Worm (Caenorhabditis elegans) whole organism, L1 larva: ENCODE measurements around the gene prmt-5.

ENCODE experiments used
- F16B12.6 ChIP-seq: fragments of 150-350 bp; optimal IDR thresholded peaks from 2 replicates; lab custom pipeline; 2014; ENCODE audit warnings: missing biosample characterization, missing genetic modification characterization
- Y116A8C.19 ChIP-seq: sonication (generic microtip); optimal IDR thresholded peaks from 2 replicates; lab custom pipeline; 2016; ENCODE audit warnings: missing compliant biosample characterization, missing genetic modification characterization, borderline replicate concordance
- alr-1 ChIP-seq: fragments of 200-800 bp; sonication (Bioruptor generic); optimal IDR thresholded peaks from 2 replicates; lab custom pipeline; 2018; ENCODE audit warnings: borderline replicate concordance, mild to moderate bottlenecking, missing genetic modification characterization, missing compliant biosample characterization
- ama-1 ChIP-seq: fragments of 150-350 bp; optimal IDR thresholded peaks from 2 replicates; lab custom pipeline; 2014
- blmp-1 ChIP-seq: fragments of 150-350 bp; optimal IDR thresholded peaks from 2 replicates; lab custom pipeline; 2014; ENCODE audit warnings: missing biosample characterization, missing genetic modification characterization
- ceh-88 ChIP-seq: fragments of 200-800 bp; sonication (Bioruptor generic); IDR thresholded peaks from 2 replicates; pipeline ENCODE4 v1.3.6; 2022; ENCODE audit warnings: missing genetic modification characterization, missing compliant biosample characterization
- dsc-1 ChIP-seq: sonication (generic microtip); optimal IDR thresholded peaks from 2 replicates; lab custom pipeline; 2016; ENCODE audit warnings: mild to moderate bottlenecking, missing genetic modification characterization, missing compliant biosample characterization
- efl-1 ChIP-seq, 4 experiments: fragments of 150-350 bp; optimal IDR thresholded peaks in 3 of 4; peaks in 1 of 4; 1 replicate in 1 of 4; 2 replicates in 3 of 4; lab custom pipeline; 2014; ENCODE audit warnings: missing biosample characterization in 2 of 4, missing genetic modification characterization in 2 of 4, missing genetic modification reagents in 2 of 4
- elt-2 ChIP-seq: sonication (generic microtip); optimal IDR thresholded peaks from 2 replicates; lab custom pipeline; 2016; ENCODE audit warnings: missing genetic modification characterization, mild to moderate bottlenecking, inconsistent platforms, missing compliant biosample characterization, missing genetic modification reagents
- elt-3 ChIP-seq, 6 experiments: fragments of 150-350 bp in 1 of 6; sonication (generic microtip); optimal IDR thresholded peaks; 2 replicates each; lab custom pipeline; 2017 to 2018; ENCODE audit warnings: missing biosample characterization in 6 of 6, missing genetic modification characterization in 6 of 6, inconsistent platforms in 1 of 6
- ets-5 ChIP-seq: fragments of 200-800 bp; sonication (Bioruptor generic); IDR thresholded peaks from 2 replicates; pipeline ENCODE4 v1.3.6; 2022; ENCODE audit warnings: missing genetic modification characterization, missing compliant biosample characterization
- fkh-10 ChIP-seq: sonication (generic microtip); optimal IDR thresholded peaks from 2 replicates; lab custom pipeline; 2017; ENCODE audit warnings: missing biosample characterization, missing genetic modification reagents, missing genetic modification characterization
- fkh-4 ChIP-seq: sonication (generic microtip); optimal IDR thresholded peaks from 2 replicates; lab custom pipeline; 2016; ENCODE audit warnings: missing compliant biosample characterization, missing genetic modification characterization, borderline replicate concordance
- fkh-8 ChIP-seq: sonication (generic microtip); optimal IDR thresholded peaks from 2 replicates; lab custom pipeline; 2016; ENCODE audit warnings: mild to moderate bottlenecking, missing genetic modification characterization, missing compliant biosample characterization
- hlh-4 ChIP-seq: sonication (generic microtip); optimal IDR thresholded peaks from 2 replicates; lab custom pipeline; 2016; ENCODE audit warnings: mild to moderate bottlenecking, missing genetic modification characterization, missing compliant biosample characterization
- irx-1 ChIP-seq: sonication (generic microtip); optimal IDR thresholded peaks from 2 replicates; lab custom pipeline; 2016; ENCODE audit warnings: missing genetic modification characterization, missing compliant biosample characterization
- isw-1 ChIP-seq: fragments of 200-800 bp; sonication (Bioruptor generic); IDR thresholded peaks from 2 replicates; pipeline ENCODE4 v1.3.6; 2022; ENCODE audit warnings: missing genetic modification characterization, missing compliant biosample characterization
- jun-1 ChIP-seq: fragments of 150-350 bp; optimal IDR thresholded peaks from 2 replicates; lab custom pipeline; 2014; ENCODE audit warnings: missing biosample characterization, missing genetic modification reagents, missing genetic modification characterization
- lin-35 ChIP-seq, 2 experiments: fragments of 150-350 bp; optimal IDR thresholded peaks; 2 replicates each; lab custom pipeline; 2014; ENCODE audit warnings: missing biosample characterization in 2 of 2, missing genetic modification characterization in 2 of 2, missing genetic modification reagents in 2 of 2
- lin-39 ChIP-seq: fragments of 150-350 bp; optimal IDR thresholded peaks from 2 replicates; lab custom pipeline; 2014; ENCODE audit warnings: missing biosample characterization, missing genetic modification reagents, missing genetic modification characterization
- lir-3 ChIP-seq: sonication (generic microtip); optimal IDR thresholded peaks from 2 replicates; lab custom pipeline; 2016; ENCODE audit warnings: mild to moderate bottlenecking, missing genetic modification characterization, moderate library complexity, missing compliant biosample characterization; ENCODE audit not compliant: poor library complexity
- lsy-2 ChIP-seq, 2 experiments: fragments of 150-350 bp; optimal IDR thresholded peaks; 2 replicates each; lab custom pipeline; 2014; ENCODE audit warnings: missing biosample characterization in 2 of 2, missing genetic modification characterization in 2 of 2
- mab-9 ChIP-seq: fragments of 200-800 bp; sonication (Bioruptor generic); IDR thresholded peaks from 2 replicates; pipeline ENCODE4 v1.3.6; 2022; ENCODE audit warnings: missing genetic modification reagents, missing genetic modification characterization, missing compliant biosample characterization
- mep-1 ChIP-seq: fragments of 150-350 bp; optimal IDR thresholded peaks from 2 replicates; lab custom pipeline; 2014; ENCODE audit warnings: missing biosample characterization, missing genetic modification characterization
- nhr-19 ChIP-seq: fragments of 200-800 bp; sonication (Bioruptor generic); conservative IDR thresholded peaks from 2 replicates; pipeline ENCODE4 v1.3.6; 2022; ENCODE audit warnings: missing genetic modification characterization, missing compliant biosample characterization
- nhr-20 ChIP-seq: sonication (generic microtip); optimal IDR thresholded peaks from 2 replicates; lab custom pipeline; 2016; ENCODE audit warnings: mild to moderate bottlenecking, missing genetic modification characterization, missing compliant biosample characterization
- nhr-237 ChIP-seq: fragments of 150-350 bp; optimal IDR thresholded peaks from 2 replicates; lab custom pipeline; 2014; ENCODE audit warnings: missing biosample characterization, missing genetic modification characterization
- nhr-28 ChIP-seq: fragments of 150-350 bp; optimal IDR thresholded peaks from 2 replicates; lab custom pipeline; 2014; ENCODE audit warnings: missing biosample characterization, missing genetic modification characterization
- nhr-47 ChIP-seq: sonication (generic microtip); optimal IDR thresholded peaks from 2 replicates; lab custom pipeline; 2016; ENCODE audit warnings: mild to moderate bottlenecking, missing genetic modification characterization, moderate library complexity, missing compliant biosample characterization
- nhr-76 ChIP-seq: sonication (generic microtip); optimal IDR thresholded peaks from 2 replicates; lab custom pipeline; 2017; ENCODE audit warnings: missing biosample characterization, missing genetic modification characterization
- nhr-84 ChIP-seq: sonication (generic microtip); optimal IDR thresholded peaks from 2 replicates; lab custom pipeline; 2017; ENCODE audit warnings: missing biosample characterization, missing genetic modification characterization
- nhr-85 ChIP-seq: sonication (generic microtip); peaks from one replicate; lab custom pipeline; 2016; ENCODE audit warnings: missing genetic modification characterization, inconsistent platforms, missing compliant biosample characterization
- nhr-90 ChIP-seq: sonication (generic microtip); optimal IDR thresholded peaks from 2 replicates; lab custom pipeline; 2016; ENCODE audit warnings: mild to moderate bottlenecking, missing genetic modification characterization, missing compliant biosample characterization; ENCODE audit not compliant: poor library complexity
- rnt-1 ChIP-seq: sonication (generic microtip); optimal IDR thresholded peaks from 2 replicates; lab custom pipeline; 2016; ENCODE audit warnings: mild to moderate bottlenecking, missing genetic modification characterization, moderate library complexity, missing compliant biosample characterization
- skn-1 ChIP-seq: fragments of 150-350 bp; optimal IDR thresholded peaks from 2 replicates; lab custom pipeline; 2014; ENCODE audit warnings: missing biosample characterization, missing genetic modification characterization
- snu-23 ChIP-seq: sonication (generic microtip); optimal IDR thresholded peaks from 2 replicates; lab custom pipeline; 2016; ENCODE audit warnings: missing genetic modification characterization, missing compliant biosample characterization
- zag-1 ChIP-seq: fragments of 150-350 bp; optimal IDR thresholded peaks from 2 replicates; lab custom pipeline; 2014; ENCODE audit warnings: missing biosample characterization, missing genetic modification characterization
- zip-4 ChIP-seq: fragments of 200-800 bp; sonication (Bioruptor generic); optimal IDR thresholded peaks from 2 replicates; lab custom pipeline; 2018; ENCODE audit warnings: mild to moderate bottlenecking, missing genetic modification characterization, moderate library complexity, missing compliant biosample characterization
- ztf-11 ChIP-seq, 2 experiments: sonication (generic microtip); optimal IDR thresholded peaks; 2 replicates each; lab custom pipeline; 2016 to 2017; ENCODE audit warnings: missing genetic modification characterization in 2 of 2, missing biosample characterization in 1 of 2, missing compliant biosample characterization in 1 of 2

The prmt-5 gene

DNA sequence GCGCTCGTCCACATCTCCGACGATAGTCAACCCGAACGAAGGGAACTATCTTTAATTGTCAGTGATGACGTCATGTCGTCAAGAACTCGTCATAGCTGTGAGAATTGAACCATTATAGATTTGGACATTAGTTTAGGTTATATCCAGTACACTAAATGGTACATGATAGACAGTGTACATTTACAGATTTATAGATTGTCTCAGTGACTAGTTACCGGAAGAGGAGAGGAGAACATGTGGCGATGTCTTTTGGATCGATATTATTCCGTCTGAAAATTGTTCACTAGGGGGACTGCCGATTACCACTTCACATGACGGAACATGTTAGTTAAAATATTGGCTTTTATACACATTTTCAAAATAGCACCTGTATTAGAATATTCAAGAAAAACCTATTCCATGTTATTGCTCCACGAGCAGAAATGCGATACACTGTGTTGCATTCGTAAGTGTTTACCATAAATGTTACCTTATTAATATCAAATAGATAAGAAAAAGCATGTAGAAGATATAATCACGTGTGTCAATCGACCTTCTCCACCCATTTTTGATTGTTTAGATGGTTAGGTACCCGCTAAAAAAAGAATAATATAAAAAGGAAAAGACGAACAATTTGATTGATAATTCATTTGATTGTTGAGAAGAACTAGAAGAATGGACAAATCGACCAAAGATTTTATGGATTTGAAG is 37.0 kb downstream of the prmt-5 start, which contains the start of gene ZC395.5:
ZC395.5 (plus strand) TSS at position 632 of the 690 bp plus-strand sequence.
- TF ChIP-seq dsc-1 (no peak), lin-35 (GFP tag; optimal IDR thresholded peaks at IDR 0.05; lab: Kevin White, UChicago) (peak in 1 of 2 experiments; percentile 34), Y116A8C.19 (tag; lab: Kevin White, UChicago) (no peak), nhr-20 (peak; percentile 28), lir-3 (tag; lab: Kevin White, UChicago) (no peak), efl-1 (optimal IDR thresholded peaks at IDR 0.05; lab: Kevin White, UChicago) (no peak), efl-1 (GFP tag; optimal IDR thresholded peaks at IDR 0.05 in 1 of 2; lab: Kevin White, UChicago) (peak in 1 of 2 experiments; percentile 52), blmp-1 (tag; lab: Kevin White, UChicago) (peak; percentile 16), jun-1 (tag; lab: Kevin White, UChicago) (no peak), lin-39 (tag; lab: Kevin White, UChicago) (no peak), elt-3 (tag; optimal IDR thresholded peaks at IDR 0.05; lab: Kevin White, UChicago) (no peak), elt-2 (tag; lab: Kevin White, UChicago) (peak; percentile 69), fkh-4 (tag; lab: Kevin White, UChicago) (no peak), alr-1 (tag; lab: Kevin White, UChicago) (no peak), snu-23 (GFP tag; lab: Kevin White, UChicago) (peak; percentile 8), nhr-76 (no peak), rnt-1 (no peak), F16B12.6 (tag; lab: Kevin White, UChicago) (no peak), mep-1 (no peak), nhr-90 (tag; lab: Kevin White, UChicago) (peak; percentile 14), fkh-8 (tag; lab: Kevin White, UChicago) (no peak), skn-1 (no peak), lsy-2 (tag; optimal IDR thresholded peaks at IDR 0.05; lab: Kevin White, UChicago) (peak in 1 of 2 experiments; percentile 24), mab-9 (GFP tag; lab: Robert Waterston, UW) (no peak), ceh-88 (no peak), ama-1 (no peak), ztf-11 (tag; optimal IDR thresholded peaks at IDR 0.05; lab: Kevin White, UChicago) (no peak), nhr-19 (GFP tag; lab: Robert Waterston, UW) (no peak), isw-1 (no peak), zip-4 (GFP tag; lab: Kevin White, UChicago) (no peak), fkh-10 (GFP tag; lab: Kevin White, UChicago) (no peak), nhr-28 (tag; lab: Kevin White, UChicago) (no peak), ets-5 (GFP tag; lab: Robert Waterston, UW) (no peak)
- TF ChIP-seq, all 84 proteins: peak for 8

DNA sequence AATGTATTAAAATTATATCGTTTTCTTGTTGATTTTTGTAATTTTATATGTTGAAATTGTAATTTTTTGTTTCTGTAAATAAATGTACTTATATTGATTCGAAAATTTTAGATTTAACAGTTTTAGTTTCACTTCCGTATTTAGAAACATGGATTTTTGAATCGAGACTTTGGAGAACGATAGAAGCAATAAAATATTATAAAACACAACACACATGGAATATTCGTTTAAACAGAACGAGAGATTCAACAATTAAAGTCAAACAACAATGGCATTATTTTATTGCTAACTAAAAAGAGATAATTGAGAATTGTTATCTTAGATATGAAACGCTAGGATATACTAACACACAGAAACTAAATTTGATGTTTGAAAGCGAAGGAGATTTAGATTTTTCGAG is 38.1 kb downstream of the prmt-5 start:
- TF ChIP-seq rnt-1, result no peak
- TF ChIP-seq nhr-237 (tag; lab: Kevin White, UChicago), result no peak
- TF ChIP-seq nhr-85 (tag; lab: Kevin White, UChicago), result no peak
- TF ChIP-seq efl-1 (optimal IDR thresholded peaks at IDR 0.05; lab: Kevin White, UChicago), result no peak
- peak in 1 of 2 experiments; percentile 69 for TF ChIP-seq efl-1 (GFP tag; optimal IDR thresholded peaks at IDR 0.05 in 1 of 2; lab: Kevin White, UChicago)
- TF ChIP-seq nhr-76, result no peak
- no peak for TF ChIP-seq ama-1
- no peak for TF ChIP-seq hlh-4 (tag; lab: Kevin White, UChicago)
- TF ChIP-seq lsy-2 (tag; optimal IDR thresholded peaks at IDR 0.05; lab: Kevin White, UChicago), result peak; percentile 8
- peak; percentile 6 for TF ChIP-seq elt-2 (tag; lab: Kevin White, UChicago)
- no peak for TF ChIP-seq zag-1
- no peak for TF ChIP-seq nhr-84 (tag; lab: Kevin White, UChicago)
- no peak for TF ChIP-seq nhr-47 (tag; lab: Kevin White, UChicago)
- TF ChIP-seq lin-35 (GFP tag; optimal IDR thresholded peaks at IDR 0.05; lab: Kevin White, UChicago), result peak in 1 of 2 experiments; percentile 47
- no peak for TF ChIP-seq nhr-20
- no peak for TF ChIP-seq elt-3 (tag; optimal IDR thresholded peaks at IDR 0.05; lab: Kevin White, UChicago)
- TF ChIP-seq ets-5 (GFP tag; lab: Robert Waterston, UW), result no peak
- TF ChIP-seq irx-1, result no peak
